Fruit fly (Drosophila melanogaster) whole organism, embryonic: ENCODE results near the gene CG9372.

ENCODE experiments used
- Bteb2 ChIP-seq: fragments of 200-800 bp; sonication (Bioruptor generic); optimal IDR thresholded peaks from 2 replicates; lab custom pipeline; 2016; ENCODE audit warnings: missing biosample characterization, missing genetic modification characterization
- CG10267 ChIP-seq: fragments of 200-800 bp; sonication (Bioruptor generic); optimal IDR thresholded peaks from 2 replicates; lab custom pipeline; 2018; ENCODE audit warnings: missing biosample characterization, mild to moderate bottlenecking, missing genetic modification characterization, moderate library complexity
- CG10366 ChIP-seq: fragments of 200-800 bp; sonication (Bioruptor generic); IDR thresholded peaks from 2 replicates; pipeline ENCODE4 v1.3.6; 2022; ENCODE audit warnings: missing biosample characterization, missing genetic modification characterization
- CG11504 ChIP-seq: fragments of 200-800 bp; sonication (Bioruptor generic); optimal IDR thresholded peaks from 3 replicates; lab custom pipeline; 2019; ENCODE audit warnings: missing biosample characterization, mild to moderate bottlenecking, missing genetic modification characterization, moderate library complexity
- CG12104 ChIP-seq: fragments of 200-800 bp; sonication (Bioruptor generic); optimal IDR thresholded peaks from 3 replicates; lab custom pipeline; 2016; ENCODE audit warnings: missing biosample characterization, missing genetic modification characterization
- CG12155 ChIP-seq: fragments of 200-800 bp; sonication (Bioruptor generic); optimal IDR thresholded peaks from 3 replicates; lab custom pipeline; 2016; ENCODE audit warnings: missing biosample characterization, missing genetic modification characterization
- CG13775 ChIP-seq: fragments of 200-800 bp; sonication (Bioruptor generic); optimal IDR thresholded peaks from 3 replicates; lab custom pipeline; 2017; ENCODE audit warnings: missing biosample characterization, mild to moderate bottlenecking, missing genetic modification characterization
- CG14441 ChIP-seq: fragments of 200-800 bp; sonication (Bioruptor generic); IDR thresholded peaks from 2 replicates; pipeline ENCODE4 v1.3.6; 2022; ENCODE audit warnings: missing biosample characterization, missing genetic modification characterization
- CG15011 ChIP-seq: fragments of 200-800 bp; sonication (Bioruptor generic); optimal IDR thresholded peaks from 3 replicates; lab custom pipeline; 2018; ENCODE audit warnings: missing biosample characterization, mild to moderate bottlenecking, missing genetic modification characterization
- CG16863 ChIP-seq: fragments of 200-800 bp; sonication (Bioruptor generic); optimal IDR thresholded peaks from 3 replicates; lab custom pipeline; 2016; ENCODE audit warnings: missing biosample characterization, missing genetic modification characterization
- CG17361 ChIP-seq: fragments of 200-800 bp; sonication (Bioruptor generic); IDR thresholded peaks from 3 replicates; pipeline ENCODE4 v1.3.6; 2022; ENCODE audit warnings: missing biosample characterization, missing genetic modification characterization
- CG17912 ChIP-seq: fragments of 200-800 bp; sonication (Bioruptor generic); optimal IDR thresholded peaks from 2 replicates; lab custom pipeline; 2018; ENCODE audit warnings: missing biosample characterization, mild to moderate bottlenecking, missing genetic modification characterization
- CG18262 ChIP-seq: fragments of 200-800 bp; optimal IDR thresholded peaks from 3 replicates; lab custom pipeline; 2019; ENCODE audit warnings: missing biosample characterization, mild to moderate bottlenecking, missing genetic modification characterization, moderate library complexity
- CG1832 ChIP-seq: fragments of 200-800 bp; sonication (Bioruptor generic); optimal IDR thresholded peaks from 2 replicates; lab custom pipeline; 2017; ENCODE audit warnings: missing biosample characterization, mild to moderate bottlenecking, missing genetic modification characterization, inconsistent platforms
- CG2202 ChIP-seq: fragments of 200-800 bp; sonication (Bioruptor generic); optimal IDR thresholded peaks from 2 replicates; lab custom pipeline; 2018; ENCODE audit warnings: missing biosample characterization, mild to moderate bottlenecking, missing genetic modification characterization
- CG2712 ChIP-seq: fragments of 200-800 bp; optimal IDR thresholded peaks from 3 replicates; lab custom pipeline; 2019; ENCODE audit warnings: missing biosample characterization, mild to moderate bottlenecking, missing genetic modification characterization, moderate library complexity
- CG2875 ChIP-seq: fragments of 200-800 bp; sonication (Bioruptor generic); optimal IDR thresholded peaks from 2 replicates; lab custom pipeline; 2017; ENCODE audit warnings: missing biosample characterization, mild to moderate bottlenecking, missing genetic modification characterization, missing genetic modification reagents
- CG6175 ChIP-seq: fragments of 200-800 bp; sonication (Bioruptor generic); IDR thresholded peaks from 3 replicates; pipeline ENCODE4 v1.3.6; 2022; ENCODE audit warnings: missing biosample characterization, missing genetic modification characterization
- CG6791 ChIP-seq: fragments of 200-800 bp; sonication (Bioruptor generic); IDR thresholded peaks from 3 replicates; pipeline ENCODE4 v1.3.6; 2022; ENCODE audit warnings: missing biosample characterization, missing genetic modification characterization; ENCODE audit not compliant: partially characterized antibody
- CG8765 ChIP-seq: fragments of 200-800 bp; sonication (Bioruptor generic); IDR thresholded peaks from 2 replicates; pipeline ENCODE4 v1.3.6; 2022; ENCODE audit warnings: missing biosample characterization, missing genetic modification characterization
- CG9932 ChIP-seq: fragments of 200-800 bp; sonication (Bioruptor generic); IDR thresholded peaks from 2 replicates; pipeline ENCODE4 v1.3.6; 2022; ENCODE audit warnings: missing biosample characterization, missing genetic modification characterization
- D ChIP-seq, 2 experiments: fragments of 200-800 bp in 1 of 2; fragments of >200 bp in 1 of 2; sonication (Bioruptor generic) in 1 of 2; optimal IDR thresholded peaks; 2 replicates in 1 of 2; 3 replicates in 1 of 2; lab custom pipeline; 2017; ENCODE audit warnings: mild to moderate bottlenecking in 1 of 2, missing biosample characterization in 1 of 2, missing genetic modification characterization in 1 of 2, missing genetic modification reagents in 1 of 2
- HLH54F ChIP-seq: fragments of 200-800 bp; sonication (Bioruptor generic); optimal IDR thresholded peaks from 3 replicates; lab custom pipeline; 2016; ENCODE audit warnings: missing biosample characterization, missing genetic modification characterization
- Hmr ChIP-seq: fragments of 200-800 bp; sonication (Bioruptor generic); optimal IDR thresholded peaks from 3 replicates; lab custom pipeline; 2017; ENCODE audit warnings: mild to moderate bottlenecking, missing biosample characterization, missing genetic modification reagents, missing genetic modification characterization
- Hr3 ChIP-seq: fragments of 200-800 bp; sonication (Bioruptor generic); optimal IDR thresholded peaks from 3 replicates; lab custom pipeline; 2016; ENCODE audit warnings: missing biosample characterization, missing genetic modification characterization
- Lhr ChIP-seq: fragments of 200-800 bp; sonication (Bioruptor generic); optimal IDR thresholded peaks from 3 replicates; lab custom pipeline; 2017; ENCODE audit warnings: mild to moderate bottlenecking, missing biosample characterization, missing genetic modification reagents, missing genetic modification characterization
- Max ChIP-seq: fragments of 200-800 bp; sonication (Bioruptor generic); optimal IDR thresholded peaks from 2 replicates; lab custom pipeline; 2016; ENCODE audit warnings: missing biosample characterization, mild to moderate bottlenecking, missing genetic modification characterization
- Mrtf ChIP-seq: fragments of 200-800 bp; sonication (Bioruptor generic); IDR thresholded peaks from 3 replicates; pipeline ENCODE4 v1.3.6; 2022; ENCODE audit warnings: missing biosample characterization, missing genetic modification characterization
- PHDP ChIP-seq: fragments of 200-800 bp; sonication (Bioruptor generic); optimal IDR thresholded peaks from 3 replicates; lab custom pipeline; 2018; ENCODE audit warnings: missing biosample characterization, mild to moderate bottlenecking, missing genetic modification characterization, moderate library complexity
- Pdp1 ChIP-seq, 2 experiments: fragments of 200-800 bp; sonication (Bioruptor generic); optimal IDR thresholded peaks; 3 replicates each; lab custom pipeline; 2016; ENCODE audit warnings: missing biosample characterization in 2 of 2, missing genetic modification characterization in 2 of 2, mild to moderate bottlenecking in 1 of 2, moderate library complexity in 1 of 2
- Stat92E ChIP-seq, 3 experiments: fragments of >200 bp in 2 of 3; fragments of 200-800 bp in 1 of 3; sonication (Bioruptor generic) in 1 of 3; optimal IDR thresholded peaks; 2 replicates each; lab custom pipeline; 2017 to 2019; ENCODE audit warnings: missing biosample characterization in 3 of 3, missing genetic modification characterization in 3 of 3, mild to moderate bottlenecking in 1 of 3, moderate library complexity in 1 of 3
- al ChIP-seq: fragments of 200-800 bp; sonication (Bioruptor generic); IDR thresholded peaks from 2 replicates; pipeline ENCODE4 v1.3.6; 2022; ENCODE audit warnings: missing biosample characterization, missing genetic modification characterization
- chif ChIP-seq, 2 experiments: fragments of 200-800 bp; sonication (Bioruptor generic); optimal IDR thresholded peaks; 3 replicates each; lab custom pipeline; 2016; ENCODE audit warnings: missing biosample characterization in 2 of 2, missing genetic modification characterization in 2 of 2
- en ChIP-seq: fragments of 200-800 bp; sonication (Bioruptor generic); optimal IDR thresholded peaks from 2 replicates; lab custom pipeline; 2016; ENCODE audit warnings: missing biosample characterization, missing genetic modification characterization
- gcm ChIP-seq: fragments of 200-800 bp; sonication (Bioruptor generic); optimal IDR thresholded peaks from 2 replicates; lab custom pipeline; 2019; ENCODE audit warnings: missing biosample characterization, mild to moderate bottlenecking, missing genetic modification characterization, moderate library complexity
- gt ChIP-seq: fragments of 200-800 bp; sonication (Bioruptor generic); IDR thresholded peaks from 2 replicates; pipeline ENCODE4 v1.3.6; 2022; ENCODE audit warnings: missing biosample characterization, missing genetic modification characterization
- hth ChIP-seq: fragments of >200 bp; optimal IDR thresholded peaks from 2 replicates; lab custom pipeline; 2017; ENCODE audit warnings: inconsistent platforms
- kay ChIP-seq: fragments of 200-800 bp; sonication (Bioruptor generic); optimal IDR thresholded peaks from 2 replicates; lab custom pipeline; 2016; ENCODE audit warnings: missing biosample characterization, missing genetic modification characterization
- lbe ChIP-seq: fragments of 200-800 bp; sonication (Bioruptor generic); optimal IDR thresholded peaks from 2 replicates; lab custom pipeline; 2016; ENCODE audit warnings: missing biosample characterization, mild to moderate bottlenecking, missing genetic modification characterization
- nerfin-1 ChIP-seq: fragments of 200-800 bp; sonication (Bioruptor generic); optimal IDR thresholded peaks from 3 replicates; lab custom pipeline; 2019; ENCODE audit warnings: missing biosample characterization, mild to moderate bottlenecking, missing genetic modification characterization, moderate library complexity
- nerfin-2 ChIP-seq: fragments of 200-800 bp; sonication (Bioruptor generic); IDR thresholded peaks from 2 replicates; pipeline ENCODE4 v1.3.6; 2022; ENCODE audit warnings: missing biosample characterization, missing genetic modification characterization; ENCODE audit not compliant: partially characterized antibody
- phol ChIP-seq: fragments of 200-800 bp; sonication (Bioruptor generic); optimal IDR thresholded peaks from 3 replicates; lab custom pipeline; 2018; ENCODE audit warnings: missing biosample characterization, mild to moderate bottlenecking, missing genetic modification characterization, moderate library complexity
- tgo ChIP-seq: fragments of 200-800 bp; sonication (Bioruptor generic); IDR thresholded peaks from 3 replicates; pipeline ENCODE4 v1.3.6; 2022; ENCODE audit warnings: missing biosample characterization, missing genetic modification characterization
- tin ChIP-seq: fragments of 200-800 bp; sonication (Bioruptor generic); optimal IDR thresholded peaks from 3 replicates; lab custom pipeline; 2016; ENCODE audit warnings: missing biosample characterization, missing genetic modification characterization
- tll ChIP-seq, 2 experiments: fragments of 200-800 bp in 1 of 2; fragments of >200 bp in 1 of 2; sonication (Bioruptor generic) in 1 of 2; optimal IDR thresholded peaks; 2 replicates each; lab custom pipeline; 2017 to 2019; ENCODE audit warnings: missing biosample characterization in 2 of 2, missing genetic modification characterization in 2 of 2, mild to moderate bottlenecking in 1 of 2, moderate library complexity in 1 of 2
- trem ChIP-seq: fragments of 200-800 bp; optimal IDR thresholded peaks from 3 replicates; lab custom pipeline; 2019; ENCODE audit warnings: missing biosample characterization, mild to moderate bottlenecking, missing genetic modification characterization, moderate library complexity
- twi ChIP-seq: fragments of 200-800 bp; optimal IDR thresholded peaks from 2 replicates; lab custom pipeline; 2019; ENCODE audit warnings: missing biosample characterization, mild to moderate bottlenecking, missing genetic modification characterization, moderate library complexity
- zf30C ChIP-seq: fragments of 200-800 bp; sonication (Bioruptor generic); optimal IDR thresholded peaks from 3 replicates; lab custom pipeline; 2018; ENCODE audit warnings: missing biosample characterization, mild to moderate bottlenecking, missing genetic modification characterization

Gene CG9372

dm6 chr3L:19636821-19637460 lies 30.9 kb downstream of the CG9372 start (continued):
- TF ChIP-seq phol (tag; lab: Kevin White, UChicago) (peak; percentile 80), hth (no peak), CG2875 (GFP tag; lab: Kevin White, UChicago) (peak; percentile 31), CG6175 (GFP tag; lab: Robert Waterston, UW) (no peak), nerfin-1 (tag; lab: Kevin White, UChicago) (peak; percentile 49), Bteb2 (GFP tag; lab: Kevin White, UChicago) (no peak), tll (GFP tag; optimal IDR thresholded peaks at IDR 0.05; lab: Kevin White, UChicago) (peak in 1 of 2 experiments; percentile 64), D (optimal IDR thresholded peaks at IDR 0.05; lab: Kevin White, UChicago) (peak; percentile 71), D (GFP tag; optimal IDR thresholded peaks at IDR 0.05; lab: Kevin White, UChicago) (peak; percentile 74), CG1832 (GFP tag; lab: Kevin White, UChicago) (no peak), gt (no peak), CG12155 (peak; percentile 16), CG9932 (GFP tag; lab: Robert Waterston, UW) (no peak), CG15011 (no peak), Pdp1 (GFP tag; optimal IDR thresholded peaks at IDR 0.05; lab: Kevin White, UChicago) (peak in 1 of 2 experiments; percentile 30), twi (tag; lab: Kevin White, UChicago) (peak; percentile 69), CG11504 (tag; lab: Kevin White, UChicago) (peak; percentile 47), Max (peak; percentile 51), CG17361 (peak; percentile 87; the same call in 2 of the 3 replicates), HLH54F (GFP tag; lab: Kevin White, UChicago) (no peak), CG16863 (GFP tag; lab: Kevin White, UChicago) (peak; percentile 4), en (GFP tag; lab: Kevin White, UChicago) (no peak), Mrtf (GFP tag; lab: Robert Waterston, UW) (no peak), gcm (GFP tag; lab: Kevin White, UChicago) (peak; percentile 58), CG2202 (peak; percentile 74), CG12104 (GFP tag; lab: Kevin White, UChicago) (peak; percentile 6), tgo (GFP tag; lab: Robert Waterston, UW) (peak; percentile 20; the same call in 1 of the 3 replicates), tin (GFP tag; lab: Kevin White, UChicago) (peak; percentile 18), trem (tag; lab: Kevin White, UChicago) (peak; percentile 65), CG8765 (GFP tag; lab: Robert Waterston, UW) (peak; percentile 43; the same call in 1 of the 2 replicates), CG2712 (tag; lab: Kevin White, UChicago) (peak; percentile 90), PHDP (tag; lab: Kevin White, UChicago) (peak; percentile 3), zf30C (peak; percentile 94), Lhr (GFP tag; lab: Kevin White, UChicago) (peak; percentile 36), CG17912 (no peak), chif (GFP tag; optimal IDR thresholded peaks at IDR 0.05; lab: Kevin White, UChicago) (peak in 1 of 2 experiments; percentile 60), nerfin-2 (GFP tag; lab: Robert Waterston, UW) (no peak), CG6791 (no peak), Hr3 (GFP tag; lab: Kevin White, UChicago) (peak; percentile 49), CG13775 (peak; percentile 79), al (GFP tag; lab: Robert Waterston, UW) (no peak), Hmr (GFP tag; lab: Kevin White, UChicago) (no peak), Stat92E (GFP tag; optimal IDR thresholded peaks at IDR 0.05; lab: Kevin White, UChicago) (peak in 1 of 3 experiments; percentile 66), kay (peak; percentile 34), CG10267 (tag; lab: Kevin White, UChicago) (peak; percentile 83), CG14441 (GFP tag; lab: Robert Waterston, UW) (no peak), CG18262 (peak; percentile 93), CG10366 (GFP tag; lab: Robert Waterston, UW) (no peak), lbe (no peak)
